Worm (Caenorhabditis elegans) whole organism, early embryonic: Measurements from ENCODE around the gene atp-2.
A peak's percentile ranks its signal among the peaks of the same experiment; 100 is the strongest.

Source experiments
- B0310.2 ChIP-seq: sonication (generic microtip); optimal IDR thresholded peaks from 2 replicates; lab custom pipeline; 2016; ENCODE audit warnings: mild to moderate bottlenecking, missing genetic modification characterization, missing compliant biosample characterization
- F13C5.2 ChIP-seq: sonication (generic microtip); optimal IDR thresholded peaks from 2 replicates; lab custom pipeline; 2017; ENCODE audit warnings: mild to moderate bottlenecking, missing genetic modification characterization, inconsistent platforms, missing compliant biosample characterization
- aly-1 ChIP-seq: sonication (generic microtip); optimal IDR thresholded peaks from 2 replicates; lab custom pipeline; 2016; ENCODE audit warnings: missing genetic modification characterization, missing compliant biosample characterization
- ama-1 ChIP-seq: fragments of 150-350 bp; optimal IDR thresholded peaks from 2 replicates; lab custom pipeline; 2014
- ceh-13 ChIP-seq: fragments of 200-800 bp; sonication (Bioruptor generic); optimal IDR thresholded peaks from 2 replicates; lab custom pipeline; 2018; ENCODE audit warnings: mild to moderate bottlenecking, missing genetic modification characterization, missing compliant biosample characterization
- ceh-36 ChIP-seq: sonication (generic microtip); optimal IDR thresholded peaks from 2 replicates; lab custom pipeline; 2016; ENCODE audit warnings: missing genetic modification characterization, inconsistent platforms, missing compliant biosample characterization
- ets-7 ChIP-seq: sonication (generic microtip); optimal IDR thresholded peaks from 2 replicates; lab custom pipeline; 2016; ENCODE audit warnings: missing genotype, missing genetic modification characterization, missing compliant biosample characterization
- flt-1 ChIP-seq: fragments of 200-800 bp; sonication (Bioruptor generic); IDR thresholded peaks from 2 replicates; pipeline ENCODE4 v1.3.6; 2022; ENCODE audit warnings: missing genetic modification characterization, missing compliant biosample characterization
- hmbx-1 ChIP-seq: sonication (generic microtip); optimal IDR thresholded peaks from 2 replicates; lab custom pipeline; 2016; ENCODE audit warnings: mild to moderate bottlenecking, missing genetic modification characterization, missing compliant biosample characterization
- hmg-4 ChIP-seq: fragments of 200-800 bp; sonication (Bioruptor generic); optimal IDR thresholded peaks from 2 replicates; lab custom pipeline; 2018; ENCODE audit warnings: mild to moderate bottlenecking, missing genetic modification characterization, missing compliant biosample characterization
- hnd-1 ChIP-seq: sonication (generic microtip); optimal IDR thresholded peaks from 2 replicates; lab custom pipeline; 2016; ENCODE audit warnings: missing genetic modification characterization, missing compliant biosample characterization
- pes-1 ChIP-seq: fragments of 200-800 bp; sonication (Bioruptor generic); IDR thresholded peaks from 2 replicates; pipeline ENCODE4 v1.3.6; 2022; ENCODE audit warnings: missing genetic modification reagents, missing genetic modification characterization, missing compliant biosample characterization
- scrt-1 ChIP-seq: fragments of 200-800 bp; sonication (Bioruptor generic); IDR thresholded peaks from 2 replicates; pipeline ENCODE4 v1.3.6; 2022; ENCODE audit warnings: missing genetic modification characterization, missing compliant biosample characterization
- sea-1 ChIP-seq: fragments of 200-800 bp; sonication (Bioruptor generic); conservative IDR thresholded peaks from 2 replicates; pipeline ENCODE4 v1.3.6; 2022; ENCODE audit warnings: missing genetic modification characterization, missing compliant biosample characterization
- tbx-11 ChIP-seq: fragments of 200-800 bp; sonication (Bioruptor generic); IDR thresholded peaks from 2 replicates; pipeline ENCODE4 v1.3.6; 2022; ENCODE audit warnings: missing genetic modification characterization, missing compliant biosample characterization
- tbx-37 ChIP-seq: fragments of 200-800 bp; sonication (Bioruptor generic); conservative IDR thresholded peaks from 2 replicates; pipeline ENCODE4 v1.3.6; 2022; ENCODE audit warnings: missing genetic modification reagents, missing genetic modification characterization, missing compliant biosample characterization
- tra-4 ChIP-seq: sonication (generic microtip); optimal IDR thresholded peaks from 2 replicates; lab custom pipeline; 2017; ENCODE audit warnings: missing genetic modification characterization, missing compliant biosample characterization

atp-2 gene

ce11 chrIII:5211137-5211648, 17.0 kb upstream of the atp-2 start:
- TF ChIP-seq pes-1 (GFP tag; lab: Robert Waterston, UW) (peak; percentile 84), aly-1 (tag; lab: Kevin White, UChicago) (peak; percentile 90), tbx-37 (GFP tag; lab: Robert Waterston, UW) (peak; percentile 40), scrt-1 (GFP tag; lab: Robert Waterston, UW) (peak; percentile 75), B0310.2 (tag; lab: Kevin White, UChicago) (peak; percentile 63), hnd-1 (peak; percentile 26), sea-1 (GFP tag; lab: Robert Waterston, UW) (peak; percentile 76), hmg-4 (GFP tag; lab: Kevin White, UChicago) (peak; percentile 93), hmbx-1 (peak; percentile 16), ceh-13 (GFP tag; lab: Kevin White, UChicago) (peak; percentile 47), F13C5.2 (tag; lab: Kevin White, UChicago) (peak; percentile 66), ets-7 (tag; lab: Kevin White, UChicago) (peak; percentile 55), flt-1 (GFP tag; lab: Robert Waterston, UW) (peak; percentile 80)

DNA sequence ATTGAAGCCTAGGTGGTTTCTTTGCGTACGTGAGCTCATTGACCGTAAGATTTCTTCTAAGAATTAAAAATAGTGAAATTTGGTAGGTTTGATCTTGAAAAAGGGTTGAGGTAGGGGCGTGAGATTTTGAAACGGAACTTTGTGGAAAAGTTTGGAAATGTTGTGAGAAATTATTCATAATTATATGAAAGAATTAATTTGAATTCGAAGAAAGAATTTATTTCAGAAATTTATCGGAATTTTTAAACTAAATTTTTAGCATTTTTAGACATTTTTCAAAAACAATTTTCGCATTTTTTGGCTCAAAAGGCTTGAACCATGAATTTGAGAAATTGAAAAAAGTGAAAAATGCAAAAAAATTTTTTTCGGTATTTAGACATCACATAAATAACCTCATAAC, 14.1 kb upstream of the atp-2 start:
- TF ChIP-seq ama-1 (lab: Kevin White, UChicago) (no peak), tra-4 (tag; lab: Kevin White, UChicago) (no peak), tbx-11 (GFP tag; lab: Robert Waterston, UW) (no peak), scrt-1 (GFP tag; lab: Robert Waterston, UW) (no peak), F13C5.2 (tag; lab: Kevin White, UChicago) (no peak), flt-1 (GFP tag; lab: Robert Waterston, UW) (no peak), aly-1 (tag; lab: Kevin White, UChicago) (no peak), B0310.2 (tag; lab: Kevin White, UChicago) (no peak), ets-7 (tag; lab: Kevin White, UChicago) (no peak), ceh-13 (GFP tag; lab: Kevin White, UChicago) (no peak), pes-1 (GFP tag; lab: Robert Waterston, UW) (no peak), hnd-1 (no peak)

- no peak for TF ChIP-seq ceh-36 (tag; lab: Kevin White, UChicago)
- no peak for TF ChIP-seq scrt-1 (GFP tag; lab: Robert Waterston, UW)
- TF ChIP-seq tbx-11 (GFP tag; lab: Robert Waterston, UW), result no peak
- no peak for TF ChIP-seq hmg-4 (GFP tag; lab: Kevin White, UChicago)
- TF ChIP-seq pes-1 (GFP tag; lab: Robert Waterston, UW), result no peak
- no peak for TF ChIP-seq hmbx-1
- TF ChIP-seq hnd-1, result no peak
- no peak for TF ChIP-seq tbx-37 (GFP tag; lab: Robert Waterston, UW)
- TF ChIP-seq flt-1 (GFP tag; lab: Robert Waterston, UW), result no peak
- TF ChIP-seq ets-7 (tag; lab: Kevin White, UChicago), result no peak
- no peak for TF ChIP-seq sea-1 (GFP tag; lab: Robert Waterston, UW)
- TF ChIP-seq B0310.2 (tag; lab: Kevin White, UChicago), result no peak
- TF ChIP-seq aly-1 (tag; lab: Kevin White, UChicago), result no peak
- no peak for TF ChIP-seq ama-1 (lab: Kevin White, UChicago)
- TF ChIP-seq tra-4 (tag; lab: Kevin White, UChicago), result no peak
- no peak for TF ChIP-seq F13C5.2 (tag; lab: Kevin White, UChicago)
- TF ChIP-seq ceh-13 (GFP tag; lab: Kevin White, UChicago), result no peak
Measured at ce11 chrIII:5215375-5215774, 12.8 kb upstream of the atp-2 start, which contains the start of gene ZC155.4. Gene ZC155.4 (minus strand): TSS chrIII:5215475.

ce11 chrIII:5217511-5217910, 10.7 kb upstream of the atp-2 start, which contains the start of gene cutl-19:
Gene cutl-19 (minus strand): TSS chrIII:5217611.
- TF ChIP-seq F13C5.2 (tag; lab: Kevin White, UChicago), result no peak
- no peak for TF ChIP-seq tbx-37 (GFP tag; lab: Robert Waterston, UW)
- no peak for TF ChIP-seq aly-1 (tag; lab: Kevin White, UChicago)
- no peak for TF ChIP-seq tra-4 (tag; lab: Kevin White, UChicago)
- no peak for TF ChIP-seq hnd-1
- TF ChIP-seq tbx-11 (GFP tag; lab: Robert Waterston, UW), result no peak
- TF ChIP-seq ets-7 (tag; lab: Kevin White, UChicago), result no peak
- TF ChIP-seq hmg-4 (GFP tag; lab: Kevin White, UChicago), result no peak
- TF ChIP-seq hmbx-1, result no peak
- TF ChIP-seq ama-1 (lab: Kevin White, UChicago), result no peak
- no peak for TF ChIP-seq scrt-1 (GFP tag; lab: Robert Waterston, UW)
- no peak for TF ChIP-seq pes-1 (GFP tag; lab: Robert Waterston, UW)
- TF ChIP-seq ceh-36 (tag; lab: Kevin White, UChicago), result no peak
- no peak for TF ChIP-seq flt-1 (GFP tag; lab: Robert Waterston, UW)
- TF ChIP-seq sea-1 (GFP tag; lab: Robert Waterston, UW), result no peak

- TF ChIP-seq hmg-4 (GFP tag; lab: Kevin White, UChicago) (no peak), tbx-11 (GFP tag; lab: Robert Waterston, UW) (no peak), ama-1 (lab: Kevin White, UChicago) (no peak), F13C5.2 (tag; lab: Kevin White, UChicago) (no peak), hnd-1 (no peak), ets-7 (tag; lab: Kevin White, UChicago) (no peak), aly-1 (tag; lab: Kevin White, UChicago) (no peak), tra-4 (tag; lab: Kevin White, UChicago) (no peak), scrt-1 (GFP tag; lab: Robert Waterston, UW) (no peak), hmbx-1 (no peak), ceh-13 (GFP tag; lab: Kevin White, UChicago) (no peak), pes-1 (GFP tag; lab: Robert Waterston, UW) (no peak), B0310.2 (tag; lab: Kevin White, UChicago) (no peak)
Measured at ce11 chrIII:5218687-5219086, 9.5 kb upstream of the atp-2 start, which contains the start of gene ZC155.2. Gene ZC155.2 (plus strand): TSS chrIII:5218987.

DNA sequence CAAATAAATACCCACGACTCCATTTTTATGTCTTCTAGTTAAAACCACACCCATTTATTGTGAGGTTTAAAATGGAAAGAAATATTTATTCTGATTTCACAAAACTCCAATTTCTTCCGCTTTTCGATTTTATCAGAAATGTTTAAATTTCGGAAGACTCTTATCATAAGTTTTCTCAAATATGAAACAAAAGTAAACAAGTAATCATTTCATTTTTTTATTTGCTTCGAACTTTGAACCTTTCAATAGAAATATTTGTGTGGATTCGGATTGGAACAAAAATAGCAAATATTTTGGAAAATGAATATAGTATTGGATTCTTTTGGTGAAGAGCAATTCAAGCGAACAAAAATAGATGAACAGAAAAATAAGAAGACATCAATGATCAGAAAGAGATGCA, 6.4 kb upstream of the atp-2 start:
- TF ChIP-seq ceh-36 (tag; lab: Kevin White, UChicago), result no peak
- TF ChIP-seq hmbx-1, result no peak
- no peak for TF ChIP-seq ceh-13 (GFP tag; lab: Kevin White, UChicago)
- no peak for TF ChIP-seq tra-4 (tag; lab: Kevin White, UChicago)
- no peak for TF ChIP-seq sea-1 (GFP tag; lab: Robert Waterston, UW)
- TF ChIP-seq flt-1 (GFP tag; lab: Robert Waterston, UW), result no peak
- no peak for TF ChIP-seq tbx-11 (GFP tag; lab: Robert Waterston, UW)
- no peak for TF ChIP-seq aly-1 (tag; lab: Kevin White, UChicago)
- TF ChIP-seq ets-7 (tag; lab: Kevin White, UChicago), result no peak
- no peak for TF ChIP-seq pes-1 (GFP tag; lab: Robert Waterston, UW)
- no peak for TF ChIP-seq hnd-1
- no peak for TF ChIP-seq B0310.2 (tag; lab: Kevin White, UChicago)
- no peak for TF ChIP-seq ama-1 (lab: Kevin White, UChicago)
